Worm (Caenorhabditis elegans): ENCODE results near the gene dylt-3.

dylt-3 gene

ce11 chrII:8185016-8185493 is 3.5 kb downstream of the dylt-3 start, which contains the start of the genes mig-5 and cct-1:
TSS of gene mig-5 (minus strand) at chrII:8185023.
TSS of gene cct-1 (plus strand) at chrII:8185443.
- TF ChIP-seq efl-1 (GFP tag; optimal IDR thresholded peaks at IDR 0.05) (peak; percentile 81), attf-3 (GFP tag; conservative IDR thresholded peaks at IDR 0.05) (peak; percentile 79), hsf-1 (GFP tag; IDR thresholded peaks at IDR 0.05) (peak; percentile 90), somi-1 (GFP tag; optimal IDR thresholded peaks at IDR 0.05) (peak; percentile 87), lin-40 (tag; optimal IDR thresholded peaks at IDR 0.05) (peak; percentile 96), F39B2.1 (GFP tag; IDR thresholded peaks at IDR 0.05) (no peak), hmg-1.2 (GFP tag; IDR thresholded peaks at IDR 0.05) (peak; percentile 75), pha-4 (tag; optimal IDR thresholded peaks at IDR 0.05) (peak; percentile 86), ceh-79 (tag; optimal IDR thresholded peaks at IDR 0.05) (no peak), chd-7 (tag; optimal IDR thresholded peaks at IDR 0.05) (peak; percentile 7), snpc-4 (GFP tag; optimal IDR thresholded peaks at IDR 0.05) (peak; percentile 57), snpc-4 (tag; optimal IDR thresholded peaks at IDR 0.05) (peak; percentile 75 to 83 (median 76)), F52B5.7 (tag; optimal IDR thresholded peaks at IDR 0.05) (no peak), lin-35 (GFP tag; optimal IDR thresholded peaks at IDR 0.05) (peak in 2 of 3 experiments; percentile 77 to 92), nfya-1 (tag; optimal IDR thresholded peaks at IDR 0.05; ENCODE audit: borderline replicate concordance, insufficient read depth) (no peak), C06A6.2 (GFP tag; conservative IDR thresholded peaks at IDR 0.05) (peak; percentile 86), ztf-28 (GFP tag; IDR thresholded peaks at IDR 0.05) (0 out of 2 replicates have a peak, but pooled peaks have one; percentile 18), lin-54 (GFP tag; optimal IDR thresholded peaks at IDR 0.05) (peak; percentile 90), bed-2 (GFP tag; IDR thresholded peaks at IDR 0.05) (no peak), ztf-3 (GFP tag; optimal IDR thresholded peaks at IDR 0.05) (peak; percentile 27), D2030.7 (GFP tag; IDR thresholded peaks at IDR 0.05) (peak; percentile 64; the same call in 1 of the 2 replicates), Y56A3A.18 (GFP tag; IDR thresholded peaks at IDR 0.05) (peak; percentile 86; the same call in 1 of the 2 replicates), K11D2.4 (GFP tag; IDR thresholded peaks at IDR 0.05) (peak; percentile 94), lsy-27 (tag; optimal IDR thresholded peaks at IDR 0.05; ENCODE audit: borderline replicate concordance, insufficient read depth) (no peak), K12H6.12 (tag; optimal IDR thresholded peaks at IDR 0.05) (peak; percentile 77), madf-3 (GFP tag; IDR thresholded peaks at IDR 0.05) (peak; percentile 83; the same call in 1 of the 2 replicates), madf-8 (GFP tag; conservative IDR thresholded peaks at IDR 0.05) (peak; percentile 71), rcor-1 (GFP tag; IDR thresholded peaks at IDR 0.05) (peak; percentile 91), ztf-22 (GFP tag; optimal IDR thresholded peaks at IDR 0.05) (no peak), die-1 (tag; optimal IDR thresholded peaks at IDR 0.05) (peak; percentile 30), egrh-3 (GFP tag; IDR thresholded peaks at IDR 0.05) (no peak), B0336.3 (GFP tag; IDR thresholded peaks at IDR 0.05) (peak; percentile 79), xnd-1 (tag; optimal IDR thresholded peaks at IDR 0.05) (peak; percentile 16), ceh-100 (GFP tag; IDR thresholded peaks at IDR 0.05) (peak; percentile 82), hrde-1 (tag; optimal IDR thresholded peaks at IDR 0.05; ENCODE audit: borderline replicate concordance) (peak; percentile 17), mel-28 (tag; optimal IDR thresholded peaks at IDR 0.05; ENCODE audit: borderline replicate concordance) (no peak), lag-1 (GFP tag; IDR thresholded peaks at IDR 0.05) (no peak), T07F8.4 (tag; optimal IDR thresholded peaks at IDR 0.05) (peak; percentile 9), athp-1 (tag; optimal IDR thresholded peaks at IDR 0.05) (peak; percentile 81), Y53F4B.3 (GFP tag; IDR thresholded peaks at IDR 0.05) (no peak), Y95B8A.8 (GFP tag; IDR thresholded peaks at IDR 0.05) (peak; percentile 74; the same call in 1 of the 2 replicates), ceh-40 (GFP tag; IDR thresholded peaks at IDR 0.05) (no peak), B0019.2 (GFP tag; conservative IDR thresholded peaks at IDR 0.05) (0 out of 2 replicates have a peak, but pooled peaks have one; percentile 22), ceh-91 (GFP tag; IDR thresholded peaks at IDR 0.05) (peak; percentile 87), nhr-120 (GFP tag; IDR thresholded peaks at IDR 0.05) (no peak), tbx-9 (tag; optimal IDR thresholded peaks at IDR 0.05; ENCODE audit: borderline replicate concordance) (no peak), Y67H2A.10 (GFP tag; conservative IDR thresholded peaks at IDR 0.05) (peak; percentile 54; the same call in 1 of the 2 replicates), F10E7.11 (tag; optimal IDR thresholded peaks at IDR 0.05) (no peak)

All from whole organism, young adult.